Fruit fly (Drosophila melanogaster): ENCODE results near the gene CG31709.

DNA sequence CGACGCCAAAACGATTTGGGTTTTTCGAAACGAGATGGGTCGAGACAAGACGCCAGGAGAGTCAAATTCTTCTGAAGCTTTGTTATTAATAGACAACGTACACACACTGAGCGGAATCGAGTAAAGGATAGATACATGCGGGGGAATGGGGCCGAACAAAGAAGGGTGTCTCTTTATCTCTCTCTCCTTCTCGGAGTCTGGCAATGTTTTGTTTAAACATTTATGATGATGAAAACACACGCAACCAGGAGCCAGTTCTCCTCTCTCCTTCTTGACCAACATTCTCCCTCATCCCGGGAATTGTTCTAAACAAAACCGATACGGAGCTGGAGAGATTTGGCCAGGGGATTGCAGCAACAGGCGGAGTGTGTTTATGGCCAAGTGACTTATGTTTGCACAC, 21.6 kb downstream of the CG31709 start:
- TF ChIP-seq psq (optimal IDR thresholded peaks at IDR 0.05) (no peak), insv (optimal IDR thresholded peaks at IDR 0.05) (no peak), ttk (optimal IDR thresholded peaks at IDR 0.05) (no peak)

Measured in Kc167 (cell line).